Fruit fly (Drosophila melanogaster) whole organism, pupa: Measurements from ENCODE around the gene Rev1.

ENCODE experiments used
- CG10348 ChIP-seq: fragments of 200-800 bp; sonication (Bioruptor generic); IDR thresholded peaks from 2 replicates; pipeline ENCODE4 v1.3.6; 2022; ENCODE audit warnings: missing biosample characterization, missing genetic modification characterization
- CG12605 ChIP-seq: fragments of 200-800 bp; sonication (Bioruptor generic); IDR thresholded peaks from 2 replicates; pipeline ENCODE4 v1.3.6; 2022; ENCODE audit warnings: missing biosample characterization, missing genetic modification characterization
- CG13204 ChIP-seq: fragments of 200-800 bp; sonication (Bioruptor generic); optimal IDR thresholded peaks from 2 replicates; lab custom pipeline; 2018; ENCODE audit warnings: missing biosample characterization, mild to moderate bottlenecking, missing genetic modification characterization, moderate library complexity
- CG14655 ChIP-seq: fragments of 200-800 bp; sonication (Bioruptor generic); optimal IDR thresholded peaks from 3 replicates; lab custom pipeline; 2017; ENCODE audit warnings: mild to moderate bottlenecking, missing biosample characterization, missing genetic modification reagents, missing genetic modification characterization
- CG15710 ChIP-seq: fragments of 200-800 bp; sonication (Bioruptor generic); optimal IDR thresholded peaks from 2 replicates; lab custom pipeline; 2018; ENCODE audit warnings: missing biosample characterization, mild to moderate bottlenecking, missing genetic modification characterization, moderate library complexity
- CG17806 ChIP-seq: fragments of 200-800 bp; sonication (Bioruptor generic); optimal IDR thresholded peaks from 2 replicates; lab custom pipeline; 2018; ENCODE audit warnings: missing biosample characterization, mild to moderate bottlenecking, missing genetic modification characterization, moderate library complexity
- CG32121 ChIP-seq: fragments of 200-800 bp; sonication (Bioruptor generic); IDR thresholded peaks from 2 replicates; pipeline ENCODE4 v1.3.6; 2022; ENCODE audit warnings: missing biosample characterization, missing genetic modification characterization
- CG34367 ChIP-seq: fragments of 200-800 bp; sonication (Bioruptor generic); optimal IDR thresholded peaks from 2 replicates; lab custom pipeline; 2018; ENCODE audit warnings: missing biosample characterization, mild to moderate bottlenecking, missing genetic modification characterization
- CG4496 ChIP-seq: fragments of 200-800 bp; sonication (Bioruptor generic); IDR thresholded peaks from 3 replicates; pipeline ENCODE4 v1.3.6; 2022; ENCODE audit warnings: missing biosample characterization, missing genetic modification characterization
- CG8159 ChIP-seq: fragments of 200-800 bp; sonication (Bioruptor generic); optimal IDR thresholded peaks from 3 replicates; lab custom pipeline; 2018; ENCODE audit warnings: missing biosample characterization, mild to moderate bottlenecking, missing genetic modification characterization, moderate library complexity
- CG8301 ChIP-seq: fragments of 200-800 bp; sonication (Bioruptor generic); optimal IDR thresholded peaks from 2 replicates; lab custom pipeline; 2018; ENCODE audit warnings: missing biosample characterization, mild to moderate bottlenecking, missing genetic modification characterization
- CG9948 ChIP-seq: fragments of 200-800 bp; sonication (Bioruptor generic); optimal IDR thresholded peaks from 2 replicates; lab custom pipeline; 2018; ENCODE audit warnings: missing biosample characterization, mild to moderate bottlenecking, missing genetic modification characterization, moderate library complexity
- D1 ChIP-seq: fragments of 200-800 bp; sonication (Bioruptor generic); optimal IDR thresholded peaks from 2 replicates; lab custom pipeline; 2018; ENCODE audit warnings: missing biosample characterization, mild to moderate bottlenecking, missing genetic modification characterization, moderate library complexity
- EcR ChIP-seq: fragments of 200-800 bp; sonication (Bioruptor generic); optimal IDR thresholded peaks from 3 replicates; lab custom pipeline; 2019; ENCODE audit warnings: missing biosample characterization, missing genetic modification characterization, mild to moderate bottlenecking, moderate library complexity, missing genetic modification reagents
- Ets98B ChIP-seq: fragments of 200-800 bp; sonication (Bioruptor generic); IDR thresholded peaks from 2 replicates; pipeline ENCODE4 v1.3.6; 2022; ENCODE audit warnings: missing biosample characterization, missing genetic modification characterization
- Pif1A ChIP-seq: fragments of 200-800 bp; sonication (Bioruptor generic); optimal IDR thresholded peaks from 3 replicates; lab custom pipeline; 2016; ENCODE audit warnings: missing biosample characterization, missing genetic modification characterization
- Pif1B ChIP-seq: fragments of 200-800 bp; sonication (Bioruptor generic); optimal IDR thresholded peaks from 3 replicates; lab custom pipeline; 2016; ENCODE audit warnings: missing biosample characterization, missing genetic modification characterization
- Snoo ChIP-seq: fragments of 200-800 bp; sonication (Bioruptor generic); optimal IDR thresholded peaks from 3 replicates; lab custom pipeline; 2017; ENCODE audit warnings: missing biosample characterization, mild to moderate bottlenecking, missing genetic modification characterization, inconsistent platforms
- fd96Ca ChIP-seq: fragments of 200-800 bp; sonication (Bioruptor generic); IDR thresholded peaks from 3 replicates; pipeline ENCODE4 v1.3.6; 2022; ENCODE audit warnings: missing biosample characterization, missing genetic modification characterization
- gl ChIP-seq: fragments of 200-800 bp; sonication (Bioruptor generic); optimal IDR thresholded peaks from 2 replicates; lab custom pipeline; 2018; ENCODE audit warnings: missing biosample characterization, mild to moderate bottlenecking, missing genetic modification characterization
- rn ChIP-seq: fragments of 200-800 bp; sonication (Bioruptor generic); IDR thresholded peaks from 2 replicates; pipeline ENCODE4 v1.3.6; 2022; ENCODE audit warnings: missing biosample characterization, missing genetic modification characterization

The Rev1 gene

dm6 chr3L:699368-700150 lies 45.4 kb downstream of the Rev1 start:
- TF ChIP-seq CG34367 (tag; lab: Kevin White, UChicago) (peak; percentile 61), CG8301 (tag; lab: Kevin White, UChicago) (peak; percentile 47), CG13204 (GFP tag; lab: Kevin White, UChicago) (peak; percentile 18), CG9948 (tag; lab: Kevin White, UChicago) (peak; percentile 41), Pif1A (GFP tag; lab: Kevin White, UChicago) (peak; percentile 15), CG8159 (tag; lab: Kevin White, UChicago) (peak; percentile 67), CG10348 (no peak), CG17806 (tag; lab: Kevin White, UChicago) (peak; percentile 42), fd96Ca (GFP tag; lab: Robert Waterston, UW) (no peak), Ets98B (GFP tag; lab: Robert Waterston, UW) (peak; percentile 18; the same call in 1 of the 2 replicates), gl (tag; lab: Kevin White, UChicago) (no peak), CG32121 (GFP tag; lab: Robert Waterston, UW) (no peak), CG12605 (GFP tag; lab: Robert Waterston, UW) (no peak), CG15710 (tag; lab: Kevin White, UChicago) (peak; percentile 60), EcR (GFP tag; lab: Kevin White, UChicago) (peak; percentile 68), CG14655 (GFP tag; lab: Kevin White, UChicago) (peak; percentile 74), rn (GFP tag; lab: Robert Waterston, UW) (no peak), D1 (peak; percentile 48), Snoo (tag; lab: Kevin White, UChicago) (peak; percentile 33), CG4496 (GFP tag; lab: Robert Waterston, UW) (no peak), Pif1B (peak; percentile 33)

DNA sequence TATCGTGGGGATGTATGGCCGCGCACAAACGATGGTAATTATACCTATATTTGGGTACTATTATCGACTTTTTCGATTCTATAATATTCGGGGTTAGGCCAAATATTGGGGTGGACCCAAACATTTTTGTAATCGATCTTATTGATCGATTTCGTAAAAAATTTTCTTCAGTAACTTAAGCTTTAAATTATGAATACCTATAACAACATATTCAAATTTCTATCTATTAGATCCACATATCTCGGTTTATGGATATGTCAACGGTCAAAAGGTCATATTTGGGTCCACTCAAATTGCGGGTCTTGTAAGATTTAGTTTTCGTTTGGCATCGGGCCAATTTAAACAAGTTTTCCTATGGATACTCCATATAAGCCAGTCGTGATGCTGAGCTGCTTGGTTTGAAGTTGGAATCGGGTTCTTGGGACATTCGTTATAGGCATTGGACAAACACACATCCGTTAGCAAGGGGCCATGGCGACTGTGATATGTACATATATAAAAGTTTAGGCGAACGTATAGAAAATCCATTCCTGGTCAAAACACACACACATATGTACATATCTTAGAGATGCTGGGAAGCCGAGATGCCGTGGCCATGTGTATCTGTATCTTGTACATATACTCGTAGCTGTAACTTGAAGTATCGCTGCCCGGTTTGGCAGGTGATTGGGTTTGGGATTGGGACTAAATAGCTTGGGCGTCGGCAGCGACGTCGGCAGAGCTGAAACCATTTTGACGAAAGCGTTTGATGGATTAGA lies 46.2 kb downstream of the Rev1 start:
- TF ChIP-seq CG12605 (GFP tag; lab: Robert Waterston, UW), result peak; percentile 58
- peak; percentile 25; the same call in 1 of the 2 replicates for TF ChIP-seq CG32121 (GFP tag; lab: Robert Waterston, UW)
- no peak for TF ChIP-seq CG15710 (tag; lab: Kevin White, UChicago)
- TF ChIP-seq CG10348, result no peak
- TF ChIP-seq CG14655 (GFP tag; lab: Kevin White, UChicago), result peak; percentile 46
- TF ChIP-seq D1, result no peak
- peak; percentile 38 for TF ChIP-seq CG17806 (tag; lab: Kevin White, UChicago)
- TF ChIP-seq EcR (GFP tag; lab: Kevin White, UChicago), result no peak
- TF ChIP-seq Ets98B (GFP tag; lab: Robert Waterston, UW), result peak; percentile 59
- peak; percentile 45 for TF ChIP-seq CG8301 (tag; lab: Kevin White, UChicago)
- TF ChIP-seq Snoo (tag; lab: Kevin White, UChicago), result no peak
- peak; percentile 57; the same call in 2 of the 3 replicates for TF ChIP-seq CG4496 (GFP tag; lab: Robert Waterston, UW)
- no peak for TF ChIP-seq rn (GFP tag; lab: Robert Waterston, UW)
- TF ChIP-seq gl (tag; lab: Kevin White, UChicago), result no peak
- TF ChIP-seq fd96Ca (GFP tag; lab: Robert Waterston, UW), result 0 out of 3 replicates have a peak, but pooled peaks have one; percentile 12
- TF ChIP-seq CG13204 (GFP tag; lab: Kevin White, UChicago), result no peak
- peak; percentile 23 for TF ChIP-seq Pif1B
- TF ChIP-seq Pif1A (GFP tag; lab: Kevin White, UChicago), result peak; percentile 62
- peak; percentile 26 for TF ChIP-seq CG9948 (tag; lab: Kevin White, UChicago)
- peak; percentile 6 for TF ChIP-seq CG34367 (tag; lab: Kevin White, UChicago)
- TF ChIP-seq CG8159 (tag; lab: Kevin White, UChicago), result peak; percentile 91

dm6 chr3L:701798-702635 lies 47.9 kb downstream of the Rev1 start:
- TF ChIP-seq fd96Ca (GFP tag; lab: Robert Waterston, UW), result no peak
- 0 out of 3 replicates have a peak, but pooled peaks have one; percentile 9 for TF ChIP-seq CG4496 (GFP tag; lab: Robert Waterston, UW)
- peak; percentile 73 for TF ChIP-seq EcR (GFP tag; lab: Kevin White, UChicago)
- TF ChIP-seq, all 21 proteins: peak for 2

dm6 chr3L:703160-703793 lies 49.1 kb downstream of the Rev1 start:
- TF ChIP-seq EcR (GFP tag; lab: Kevin White, UChicago) (peak; percentile 12), rn (GFP tag; lab: Robert Waterston, UW) (no peak)
- TF ChIP-seq, all 21 proteins: peak for 1
